Fruit fly (Drosophila melanogaster): ENCODE data around the gene Tim13.
A peak's percentile ranks its signal among the peaks of the same experiment; 100 is the strongest.

The Tim13 gene

dm6 chr3L:11793233-11793800, 19.0 kb upstream of the Tim13 start, which contains the start of the genes twy and CG10907:
twy (minus strand) TSS chr3L:11793283.
CG10907 (plus strand) TSS chr3L:11793514.
- TF ChIP-seq ttk (optimal IDR thresholded peaks at IDR 0.05) (no peak), psq (optimal IDR thresholded peaks at IDR 0.05) (no peak), Myc (optimal IDR thresholded peaks at IDR 0.05) (no peak), h (optimal IDR thresholded peaks at IDR 0.05) (no peak), Sin3A (optimal IDR thresholded peaks at IDR 0.05) (no peak), insv (optimal IDR thresholded peaks at IDR 0.05) (no peak)

DNA sequence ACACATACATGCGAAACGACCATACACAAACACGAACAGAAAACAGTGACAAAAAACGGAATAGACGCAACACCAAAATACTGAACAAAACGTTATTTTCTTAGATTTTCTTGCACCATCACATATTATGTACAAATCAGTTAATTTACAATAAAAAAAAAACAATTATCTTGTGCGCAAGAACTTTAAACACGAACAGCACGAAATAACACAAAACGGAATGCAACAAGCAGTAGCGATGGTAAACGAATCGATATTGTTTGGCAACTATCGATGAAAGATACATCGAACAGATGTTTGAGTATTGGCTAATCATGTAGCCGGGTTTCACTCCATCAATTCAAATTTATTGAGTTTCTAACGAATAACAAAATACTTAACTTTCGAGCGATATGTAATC, 15.5 kb upstream of the Tim13 start, which contains the start of gene Pi3K68D:
Pi3K68D (minus strand) TSS at position 241 of the 400 bp plus-strand sequence.
- TF ChIP-seq h (optimal IDR thresholded peaks at IDR 0.05): no peak
- no peak for TF ChIP-seq Myc (optimal IDR thresholded peaks at IDR 0.05)
- TF ChIP-seq psq (optimal IDR thresholded peaks at IDR 0.05): no peak
- TF ChIP-seq insv (optimal IDR thresholded peaks at IDR 0.05): no peak
- TF ChIP-seq ttk (optimal IDR thresholded peaks at IDR 0.05): no peak
- TF ChIP-seq Sin3A (optimal IDR thresholded peaks at IDR 0.05): no peak

dm6 chr3L:11788936-11789352, 14.6 kb upstream of the Tim13 start:
- TF ChIP-seq psq (optimal IDR thresholded peaks at IDR 0.05) (peak; percentile 5), Myc (optimal IDR thresholded peaks at IDR 0.05) (no peak)

DNA sequence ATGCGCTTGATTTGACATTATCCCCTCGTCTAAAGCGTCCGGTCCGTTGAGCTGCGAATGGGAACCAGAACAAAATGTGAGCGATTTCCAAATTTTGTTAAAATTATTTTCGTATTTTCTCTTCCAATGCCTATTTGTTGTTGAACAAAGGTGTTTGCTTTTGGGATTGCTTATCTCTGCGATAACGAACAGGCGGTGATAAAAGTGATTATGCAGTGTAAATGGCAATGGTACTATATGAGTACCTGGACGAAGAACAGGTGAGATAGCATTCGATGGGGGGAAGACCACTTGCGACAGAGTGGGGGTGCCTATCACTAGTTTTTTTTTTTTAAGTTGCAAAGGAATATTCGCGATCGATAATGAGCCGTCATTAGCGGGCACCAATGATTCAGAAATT, 13.9 kb upstream of the Tim13 start:
- TF ChIP-seq h (optimal IDR thresholded peaks at IDR 0.05) (no peak), Myc (optimal IDR thresholded peaks at IDR 0.05) (no peak), psq (optimal IDR thresholded peaks at IDR 0.05) (no peak), Sin3A (optimal IDR thresholded peaks at IDR 0.05) (no peak), insv (optimal IDR thresholded peaks at IDR 0.05) (no peak), ttk (optimal IDR thresholded peaks at IDR 0.05) (no peak)

DNA sequence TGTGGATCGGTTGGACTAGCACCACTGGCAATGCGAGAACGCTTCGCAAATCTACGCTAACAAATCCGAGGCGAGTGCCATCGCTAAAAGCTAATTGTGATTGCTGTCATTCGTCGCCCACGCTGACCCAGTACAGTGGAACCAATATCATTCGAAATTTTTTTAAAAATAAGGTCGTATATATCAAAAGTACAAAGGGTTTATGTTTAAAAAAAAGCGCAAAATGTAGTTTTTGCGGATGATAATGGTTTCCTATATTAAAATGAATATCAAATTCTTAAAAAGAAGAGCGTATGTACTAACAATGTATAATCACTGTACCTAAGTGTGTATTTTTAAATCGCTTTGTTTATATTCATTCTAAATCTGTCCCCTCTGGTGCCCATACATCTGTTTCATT, 11.0 kb upstream of the Tim13 start:
- TF ChIP-seq Myc (optimal IDR thresholded peaks at IDR 0.05) (no peak), Sin3A (optimal IDR thresholded peaks at IDR 0.05) (no peak), insv (optimal IDR thresholded peaks at IDR 0.05) (no peak), h (optimal IDR thresholded peaks at IDR 0.05) (no peak), ttk (optimal IDR thresholded peaks at IDR 0.05) (no peak), psq (optimal IDR thresholded peaks at IDR 0.05) (no peak)

- TF ChIP-seq Sin3A (optimal IDR thresholded peaks at IDR 0.05): no peak
- TF ChIP-seq psq (optimal IDR thresholded peaks at IDR 0.05): no peak
- no peak for TF ChIP-seq ttk (optimal IDR thresholded peaks at IDR 0.05)
- TF ChIP-seq Myc (optimal IDR thresholded peaks at IDR 0.05): no peak
- TF ChIP-seq h (optimal IDR thresholded peaks at IDR 0.05): no peak
- TF ChIP-seq insv (optimal IDR thresholded peaks at IDR 0.05): no peak
These were observed 3.2 kb upstream of the Tim13 start for dm6 chr3L:11777348-11777958.

- TF ChIP-seq Sin3A (optimal IDR thresholded peaks at IDR 0.05): no peak
- TF ChIP-seq psq (optimal IDR thresholded peaks at IDR 0.05): no peak
- TF ChIP-seq Myc (optimal IDR thresholded peaks at IDR 0.05): no peak
- TF ChIP-seq ttk (optimal IDR thresholded peaks at IDR 0.05): no peak
- TF ChIP-seq h (optimal IDR thresholded peaks at IDR 0.05): no peak
- TF ChIP-seq insv (optimal IDR thresholded peaks at IDR 0.05): no peak
These were observed 2.4 kb upstream of the Tim13 start, which contains the start of gene CG14131 for dm6 chr3L:11776731-11777130. CG14131 (plus strand) TSS chr3L:11777073.

DNA sequence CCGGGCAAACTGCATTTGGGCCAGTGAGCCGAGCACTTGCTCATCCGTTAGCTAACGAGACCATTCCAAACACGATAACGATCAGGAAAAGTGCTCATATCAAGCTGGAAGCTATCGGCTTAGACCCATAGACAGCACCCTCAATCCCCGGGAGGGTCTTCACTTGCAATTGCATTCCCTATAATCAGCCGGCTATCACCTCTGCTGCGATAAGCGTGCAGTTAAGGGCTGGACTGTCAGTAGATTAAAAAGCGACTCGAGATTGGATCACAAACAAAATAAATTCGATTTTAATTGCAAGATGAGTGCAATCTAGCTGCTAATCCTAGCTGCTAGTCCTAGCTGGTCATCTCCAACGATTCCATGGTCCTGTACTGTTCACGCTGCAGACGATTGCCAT, 505 bp downstream of the Tim13 start:
- TF ChIP-seq h (optimal IDR thresholded peaks at IDR 0.05) (no peak), Sin3A (optimal IDR thresholded peaks at IDR 0.05) (no peak), ttk (optimal IDR thresholded peaks at IDR 0.05) (no peak), Myc (optimal IDR thresholded peaks at IDR 0.05) (no peak), psq (optimal IDR thresholded peaks at IDR 0.05) (no peak), insv (optimal IDR thresholded peaks at IDR 0.05) (no peak)

dm6 chr3L:11772608-11773017, 1.7 kb downstream of the Tim13 start:
- TF ChIP-seq Sin3A (optimal IDR thresholded peaks at IDR 0.05): no peak
- no peak for TF ChIP-seq Myc (optimal IDR thresholded peaks at IDR 0.05)
- TF ChIP-seq h (optimal IDR thresholded peaks at IDR 0.05): no peak
- TF ChIP-seq ttk (optimal IDR thresholded peaks at IDR 0.05): no peak
- TF ChIP-seq psq (optimal IDR thresholded peaks at IDR 0.05): no peak
- no peak for TF ChIP-seq insv (optimal IDR thresholded peaks at IDR 0.05)

- no peak for TF ChIP-seq insv (optimal IDR thresholded peaks at IDR 0.05)
- TF ChIP-seq h (optimal IDR thresholded peaks at IDR 0.05): no peak
- no peak for TF ChIP-seq ttk (optimal IDR thresholded peaks at IDR 0.05)
- TF ChIP-seq Myc (optimal IDR thresholded peaks at IDR 0.05): no peak
- no peak for TF ChIP-seq psq (optimal IDR thresholded peaks at IDR 0.05)
- no peak for TF ChIP-seq Sin3A (optimal IDR thresholded peaks at IDR 0.05)
These were observed 2.2 kb downstream of the Tim13 start, which contains the start of gene Muc68D for dm6 chr3L:11772057-11772456. Muc68D (minus strand) TSS chr3L:11772157.

DNA sequence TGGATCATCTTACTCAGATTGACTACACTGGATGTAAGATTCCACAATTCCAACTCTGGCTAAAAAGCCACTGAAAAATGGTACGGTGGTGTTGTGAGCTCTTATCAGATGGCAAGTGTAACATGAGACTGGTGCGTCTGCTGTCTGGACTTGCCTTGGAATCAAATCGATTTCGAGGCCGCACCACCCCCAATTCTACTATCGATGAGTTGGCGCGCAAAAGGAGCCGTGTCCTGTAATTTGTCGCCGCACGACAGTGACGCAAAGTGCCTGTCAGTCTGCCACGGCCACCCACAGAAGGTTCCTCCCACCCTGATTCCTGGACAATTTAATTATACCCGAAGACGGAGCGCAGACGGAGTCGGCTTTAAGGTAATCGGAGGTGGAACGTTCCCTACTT, 7.7 kb downstream of the Tim13 start:
- no peak for TF ChIP-seq ttk (optimal IDR thresholded peaks at IDR 0.05)
- no peak for TF ChIP-seq psq (optimal IDR thresholded peaks at IDR 0.05)
- TF ChIP-seq insv (optimal IDR thresholded peaks at IDR 0.05): no peak
- no peak for TF ChIP-seq h (optimal IDR thresholded peaks at IDR 0.05)
- no peak for TF ChIP-seq Myc (optimal IDR thresholded peaks at IDR 0.05)
- TF ChIP-seq Sin3A (optimal IDR thresholded peaks at IDR 0.05): no peak

DNA sequence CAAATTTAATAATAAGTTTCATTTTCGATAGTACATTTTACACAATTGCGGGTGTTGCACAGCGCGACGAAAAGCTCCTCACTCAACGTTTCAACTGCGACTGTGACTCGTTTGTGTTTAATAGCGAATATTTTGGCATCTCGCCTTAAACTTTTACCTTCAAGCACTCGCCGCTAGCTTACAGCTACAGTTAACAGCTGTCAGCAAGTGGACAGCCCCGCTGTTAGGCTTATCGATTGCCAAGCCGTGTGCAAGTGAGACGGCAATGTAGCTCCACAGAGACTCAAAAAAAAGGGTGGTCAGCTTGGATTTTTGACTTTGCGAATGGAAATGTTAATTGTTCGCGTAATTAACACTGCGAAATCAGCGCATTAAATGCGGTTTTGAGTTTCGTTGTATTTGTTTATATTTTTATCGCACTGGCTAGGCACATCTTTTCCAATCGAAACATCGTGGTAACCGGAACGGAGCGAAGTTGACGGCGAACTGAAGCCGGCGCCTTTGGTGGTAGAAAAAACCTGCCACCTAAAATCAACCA, 8.5 kb downstream of the Tim13 start, which contains the start of gene loaf:
loaf (minus strand) TSS at position 488 of the 538 bp plus-strand sequence.
- no peak for TF ChIP-seq insv (optimal IDR thresholded peaks at IDR 0.05)
- no peak for TF ChIP-seq psq (optimal IDR thresholded peaks at IDR 0.05)
- TF ChIP-seq Myc (optimal IDR thresholded peaks at IDR 0.05): no peak
- TF ChIP-seq Sin3A (optimal IDR thresholded peaks at IDR 0.05): no peak
- no peak for TF ChIP-seq h (optimal IDR thresholded peaks at IDR 0.05)
- TF ChIP-seq ttk (optimal IDR thresholded peaks at IDR 0.05): no peak

All from Kc167 (cell line).